Fruit fly (Drosophila melanogaster): ENCODE measurements around the gene CG15446.

The CG15446 gene

DNA sequence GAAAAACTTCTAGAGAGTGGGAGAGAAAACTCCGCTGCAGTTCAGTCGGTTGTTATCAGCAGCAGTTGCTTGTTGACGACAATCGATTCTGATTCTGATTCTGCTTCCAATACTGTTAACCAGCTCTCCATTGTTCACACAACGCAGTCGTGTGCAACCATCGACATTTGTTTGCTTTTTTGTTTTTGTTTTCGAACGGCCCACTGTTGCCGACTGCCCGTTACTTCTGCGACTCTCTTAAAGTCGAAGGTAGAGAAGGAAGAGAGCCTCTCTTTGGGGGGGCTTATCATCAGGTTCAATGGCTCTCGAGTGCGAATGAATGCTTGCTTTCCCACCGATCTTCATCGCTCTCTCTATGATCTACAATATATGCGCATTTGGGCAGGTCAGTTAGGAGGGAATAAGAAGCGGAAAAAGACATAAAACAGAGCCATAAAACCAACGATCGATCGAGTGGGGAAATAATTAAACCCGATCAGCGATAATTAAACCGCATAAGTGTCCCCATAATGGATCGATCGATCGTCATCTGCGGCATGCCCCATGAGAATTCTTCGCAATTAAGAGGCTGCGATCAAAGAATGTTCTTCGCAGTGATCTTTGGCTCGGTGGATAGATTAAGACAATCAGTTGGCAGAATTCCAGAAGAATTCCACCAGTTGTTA is 30.2 kb downstream of the CG15446 start:
- TF ChIP-seq CG17801 (GFP tag; optimal IDR thresholded peaks at IDR 0.05; ENCODE audit: partially characterized antibody), result peak; percentile 78

DNA sequence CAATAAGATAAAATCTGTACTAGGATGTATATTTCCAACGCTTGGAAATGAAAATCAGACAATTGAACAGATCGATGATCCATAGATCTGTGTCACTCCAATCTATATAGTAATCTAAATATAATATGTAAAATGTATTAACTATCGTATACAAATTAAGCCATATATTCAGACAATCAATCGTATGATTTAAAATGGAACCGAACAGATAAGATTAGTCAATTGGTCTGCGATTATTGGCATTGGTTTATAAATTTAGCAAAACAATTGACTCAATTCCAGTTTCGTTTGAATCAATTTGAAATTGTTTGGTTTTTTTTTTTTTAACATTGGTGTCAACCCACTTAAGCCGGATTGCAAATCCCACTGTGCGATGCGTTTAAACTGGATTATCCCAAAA is 34.1 kb downstream of the CG15446 start:
- TF ChIP-seq CG17801 (GFP tag; optimal IDR thresholded peaks at IDR 0.05; ENCODE audit: partially characterized antibody), result no peak

- no peak for TF ChIP-seq CG17801 (GFP tag; optimal IDR thresholded peaks at IDR 0.05; ENCODE audit: partially characterized antibody)
Observed at dm6 chrX:21067474-21067873, 34.5 kb downstream of the CG15446 start, which contains the start of gene CG32512. Gene CG32512, minus strand, starts transcription at chrX:21067540.

DNA sequence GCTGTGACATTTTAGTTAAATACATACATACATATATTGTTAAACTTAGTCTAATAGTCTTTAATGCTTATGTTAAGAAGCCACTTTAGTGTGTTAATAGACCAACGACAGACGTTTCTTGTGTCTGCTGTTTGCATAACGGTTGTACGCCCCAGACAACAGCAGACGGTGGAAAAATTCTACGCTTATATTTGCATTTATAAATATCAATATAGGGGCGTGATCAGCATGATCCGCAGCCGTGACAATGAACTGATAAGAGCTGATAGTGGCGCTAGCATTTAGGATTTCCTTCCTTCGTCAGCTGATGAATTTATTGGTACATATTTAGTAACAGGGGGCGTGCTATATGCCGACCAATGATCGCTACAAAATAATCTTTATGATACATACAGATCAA is 36.2 kb downstream of the CG15446 start:
- no peak for TF ChIP-seq CG17801 (GFP tag; optimal IDR thresholded peaks at IDR 0.05; ENCODE audit: partially characterized antibody)

- peak; percentile 93 for TF ChIP-seq CG17801 (GFP tag; optimal IDR thresholded peaks at IDR 0.05; ENCODE audit: partially characterized antibody)
Observed at dm6 chrX:21064927-21065326, 37.1 kb downstream of the CG15446 start.

dm6 chrX:21060579-21060978 is 41.4 kb downstream of the CG15446 start:
- no peak for TF ChIP-seq CG17801 (GFP tag; optimal IDR thresholded peaks at IDR 0.05; ENCODE audit: partially characterized antibody)

DNA sequence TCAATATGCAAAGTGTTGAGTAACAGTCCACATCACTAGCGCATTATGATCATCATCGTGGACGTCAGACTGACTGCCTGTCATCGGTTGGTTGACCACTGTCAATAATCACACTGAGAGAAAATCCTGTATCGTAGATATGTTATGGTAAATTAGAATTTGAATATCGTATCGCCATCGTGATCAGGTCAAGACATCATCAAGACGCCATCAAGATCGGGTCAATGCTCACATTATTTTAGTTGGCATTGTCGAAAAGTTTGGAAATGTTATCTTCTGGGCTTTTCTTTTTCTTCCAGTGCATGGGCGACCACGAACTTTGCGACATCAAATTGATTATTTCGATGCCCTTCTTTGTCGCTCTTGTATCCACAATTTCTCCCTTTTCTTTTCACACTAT is 43.0 kb downstream of the CG15446 start:
- TF ChIP-seq CG17801 (GFP tag; optimal IDR thresholded peaks at IDR 0.05; ENCODE audit: partially characterized antibody), result no peak

dm6 chrX:21058437-21058836 is 43.6 kb downstream of the CG15446 start:
- TF ChIP-seq CG17801 (GFP tag; optimal IDR thresholded peaks at IDR 0.05; ENCODE audit: partially characterized antibody), result no peak

dm6 chrX:21056732-21057131 is 45.3 kb downstream of the CG15446 start:
- no peak for TF ChIP-seq CG17801 (GFP tag; optimal IDR thresholded peaks at IDR 0.05; ENCODE audit: partially characterized antibody)

- peak; percentile 25 for TF ChIP-seq CG17801 (GFP tag; optimal IDR thresholded peaks at IDR 0.05; ENCODE audit: partially characterized antibody)
Observed at dm6 chrX:21054963-21055480, 47.0 kb downstream of the CG15446 start.

dm6 chrX:21053849-21054581 is 48.0 kb downstream of the CG15446 start, which contains the start of the genes Stt3A and bves:
Gene Stt3A, minus strand, starts transcription at chrX:21053937.
Gene bves, plus strand, starts transcription at chrX:21053963.
- TF ChIP-seq CG17801 (GFP tag; optimal IDR thresholded peaks at IDR 0.05; ENCODE audit: partially characterized antibody), result peak; percentile 97

DNA sequence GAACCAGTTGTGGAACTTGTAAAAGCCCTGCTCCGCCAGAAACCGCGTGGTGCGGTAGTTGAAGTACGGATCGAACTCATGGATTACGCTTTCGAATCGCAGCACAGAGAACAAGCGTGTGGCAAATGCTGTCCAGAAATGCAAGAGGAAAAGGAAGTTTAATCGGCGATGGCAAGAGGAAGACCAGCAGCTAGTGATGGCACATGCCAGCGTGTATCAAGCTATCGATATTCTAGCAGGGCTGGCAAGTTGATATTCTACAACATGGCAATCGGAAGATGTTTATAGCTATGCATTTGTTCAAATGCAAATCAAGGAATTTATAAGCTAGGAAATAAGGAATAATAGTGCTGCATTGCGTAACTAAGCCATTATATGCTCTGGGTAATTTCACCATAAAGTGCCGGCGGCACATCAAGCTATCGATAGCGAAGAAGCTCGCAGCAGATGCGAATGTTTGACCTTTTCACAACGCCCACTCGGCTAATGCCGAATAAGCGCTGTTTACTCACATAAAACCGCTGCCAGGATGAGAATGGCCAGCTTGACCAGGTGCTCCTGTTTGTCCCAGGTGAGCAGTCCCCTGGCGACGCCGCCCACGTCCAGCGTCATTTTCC is 48.8 kb downstream of the CG15446 start:
- TF ChIP-seq CG17801 (GFP tag; optimal IDR thresholded peaks at IDR 0.05; ENCODE audit: partially characterized antibody), result peak; percentile 87

dm6 chrX:21047717-21048116 is 54.3 kb downstream of the CG15446 start:
- no peak for TF ChIP-seq CG17801 (GFP tag; optimal IDR thresholded peaks at IDR 0.05; ENCODE audit: partially characterized antibody)

- TF ChIP-seq CG17801 (GFP tag; optimal IDR thresholded peaks at IDR 0.05; ENCODE audit: partially characterized antibody), result no peak
Observed at dm6 chrX:21046141-21046540, 55.9 kb downstream of the CG15446 start.

Data from ovary, adult (tissue).